Fruit fly (Drosophila melanogaster) whole organism, embryonic: ENCODE results near the gene CG31609.

ENCODE experiments used
- Atf-2 ChIP-seq: fragments of 200-800 bp; sonication (Bioruptor generic); optimal IDR thresholded peaks from 2 replicates; lab custom pipeline; 2016; ENCODE audit warnings: missing biosample characterization, missing genetic modification characterization
- CG11247 ChIP-seq: fragments of 200-800 bp; sonication (Bioruptor generic); IDR thresholded peaks from 2 replicates; pipeline ENCODE4 v1.3.6; 2022; ENCODE audit warnings: missing biosample characterization, missing genetic modification characterization
- CG11456 ChIP-seq: fragments of 200-800 bp; sonication (Bioruptor generic); IDR thresholded peaks from 3 replicates; pipeline ENCODE4 v1.3.6; 2022; ENCODE audit warnings: missing biosample characterization, missing genetic modification characterization
- CG30431 ChIP-seq: fragments of 200-800 bp; sonication (Bioruptor generic); optimal IDR thresholded peaks from 2 replicates; lab custom pipeline; 2017; ENCODE audit warnings: missing biosample characterization, missing genetic modification characterization
- CG4328 ChIP-seq: fragments of 200-800 bp; sonication (Bioruptor generic); optimal IDR thresholded peaks from 3 replicates; lab custom pipeline; 2017; ENCODE audit warnings: missing biosample characterization, missing genetic modification reagents, missing genetic modification characterization
- hb ChIP-seq: fragments of 200-800 bp; sonication (Bioruptor generic); IDR thresholded peaks from 3 replicates; pipeline ENCODE4 v1.3.6; 2022; ENCODE audit warnings: missing biosample characterization, missing genetic modification characterization; ENCODE audit not compliant: partially characterized antibody
- hkb ChIP-seq, 2 experiments: fragments of 200-800 bp in 1 of 2; fragments of >200 bp in 1 of 2; sonication (Bioruptor generic) in 1 of 2; IDR thresholded peaks in 1 of 2; optimal IDR thresholded peaks in 1 of 2; 2 replicates each; pipeline versions ENCODE4 v1.3.6 to Lab custom; 2017 to 2022; ENCODE audit warnings: missing biosample characterization in 1 of 2, missing genetic modification characterization in 1 of 2
- nau ChIP-seq: fragments of 200-800 bp; sonication (Bioruptor generic); optimal IDR thresholded peaks from 3 replicates; lab custom pipeline; 2017; ENCODE audit warnings: missing biosample characterization, mild to moderate bottlenecking, missing genetic modification characterization, missing genetic modification reagents
- pum ChIP-seq: fragments of 200-800 bp; sonication (Bioruptor generic); optimal IDR thresholded peaks from 2 replicates; lab custom pipeline; 2016; ENCODE audit warnings: missing biosample characterization, missing genetic modification characterization

DNA sequence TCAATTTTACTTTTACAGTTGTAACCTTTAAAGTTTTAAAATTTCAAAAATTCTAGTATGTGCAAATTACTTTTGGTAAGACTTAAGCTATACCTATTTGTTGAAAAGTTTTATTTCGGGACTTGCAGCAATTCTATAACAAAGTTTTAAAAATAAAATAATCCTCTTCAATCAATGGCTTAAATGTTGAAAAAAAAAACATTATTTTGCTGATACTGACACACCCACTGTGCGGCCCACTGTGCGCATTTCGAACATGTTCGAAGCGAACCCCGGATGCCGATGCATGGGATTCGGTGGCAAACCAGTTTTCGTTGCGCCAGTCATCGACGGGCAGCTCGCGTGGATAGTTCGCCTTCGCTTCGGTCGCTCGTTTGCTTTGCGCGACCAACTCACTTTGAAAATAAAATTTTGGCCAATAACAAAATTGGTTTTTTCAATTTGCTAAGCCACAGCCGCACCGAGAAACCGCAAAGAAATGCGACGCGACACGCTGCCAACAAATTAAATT is 28.1 kb downstream of the CG31609 start, which contains the start of gene CG32982:
- TF ChIP-seq hkb (optimal IDR thresholded peaks at IDR 0.05; lab: Kevin White, UChicago) = no peak
- peak; percentile 90 for TF ChIP-seq hkb (GFP tag; IDR thresholded peaks at IDR 0.05; lab: Robert Waterston, UW)
- TF ChIP-seq hb (GFP tag; lab: Robert Waterston, UW) = no peak
- peak; percentile 89 for TF ChIP-seq CG11456
- peak; percentile 85 for TF ChIP-seq CG30431
- peak; percentile 92 for TF ChIP-seq pum (GFP tag; lab: Kevin White, UChicago)
- peak; percentile 87 for TF ChIP-seq nau (GFP tag; lab: Kevin White, UChicago)
- peak; percentile 91 for TF ChIP-seq CG4328
- TF ChIP-seq CG11247 = peak; percentile 88
- TF ChIP-seq Atf-2 (GFP tag; lab: Kevin White, UChicago) = peak; percentile 29
